Fruit fly (Drosophila melanogaster): ENCODE results near the gene CG15210.

DNA sequence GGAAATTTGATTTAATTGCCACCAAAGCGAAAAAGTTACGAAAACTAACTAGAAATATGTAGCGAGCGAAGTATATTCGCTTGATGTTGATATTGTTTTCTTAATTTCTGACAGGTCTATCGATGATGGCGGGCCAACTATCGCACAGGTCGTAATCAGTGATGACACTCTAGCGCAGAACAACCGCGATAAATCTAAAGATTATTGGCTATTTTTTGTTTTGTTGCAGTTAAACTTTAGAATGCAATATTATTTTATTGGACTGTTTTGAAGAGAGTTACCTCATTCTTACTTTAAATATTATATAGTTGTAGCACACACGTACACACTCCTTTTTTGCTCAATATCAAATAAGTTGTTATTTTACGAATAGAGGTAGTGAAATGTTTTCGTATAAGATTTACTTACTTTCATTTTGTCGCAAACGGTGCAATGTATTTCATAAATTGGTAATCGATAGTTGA lies 8.0 kb downstream of the CG15210 start, which contains the start of gene sbr:
- TF ChIP-seq CG14711 (tag; optimal IDR thresholded peaks at IDR 0.05), result peak; percentile 12
- TF ChIP-seq Crg-1 (GFP tag; optimal IDR thresholded peaks at IDR 0.05), result peak; percentile 60
- no peak for TF ChIP-seq CG33017 (tag; optimal IDR thresholded peaks at IDR 0.05)
- no peak for TF ChIP-seq bab1 (GFP tag; optimal IDR thresholded peaks at IDR 0.05)
- TF ChIP-seq ovo (GFP tag; optimal IDR thresholded peaks at IDR 0.05), result no peak
- TF ChIP-seq CG7101 (tag; optimal IDR thresholded peaks at IDR 0.05), result peak; percentile 48
- no peak for TF ChIP-seq cnc (optimal IDR thresholded peaks at IDR 0.05)
- no peak for TF ChIP-seq Mnt (GFP tag; optimal IDR thresholded peaks at IDR 0.05)
